Worm (Caenorhabditis elegans) whole organism, L4 larva: ENCODE data around the gene F54D8.6.

ENCODE experiments used
- D1046.2 ChIP-seq: fragments of 200-800 bp; sonication (Bioruptor generic); IDR thresholded peaks from 2 replicates; pipeline ENCODE4 v1.3.6; 2022; ENCODE audit warnings: missing genetic modification characterization, missing compliant biosample characterization
- R02D3.7 ChIP-seq: fragments of 150-350 bp; sonication (generic microtip); optimal IDR thresholded peaks from 3 replicates; lab custom pipeline; 2014; ENCODE audit warnings: missing biosample characterization, missing genetic modification characterization
- Y105C5A.15 ChIP-seq: fragments of 200-800 bp; sonication (Bioruptor generic); IDR thresholded peaks from 2 replicates; pipeline ENCODE4 v1.3.6; 2022; ENCODE audit warnings: missing genetic modification characterization, missing compliant biosample characterization
- Y75B8A.6 ChIP-seq: fragments of 200-800 bp; sonication (Bioruptor generic); IDR thresholded peaks from 2 replicates; pipeline ENCODE4 v1.3.6; 2022; ENCODE audit warnings: missing genetic modification reagents, missing genetic modification characterization, missing compliant biosample characterization
- ZK337.2 ChIP-seq: fragments of 200-800 bp; sonication (Bioruptor generic); IDR thresholded peaks from 2 replicates; pipeline ENCODE4 v1.3.6; 2022; ENCODE audit warnings: missing genetic modification reagents, missing genetic modification characterization, missing compliant biosample characterization
- ama-1 ChIP-seq: fragments of 150-350 bp; optimal IDR thresholded peaks from 2 replicates; lab custom pipeline; 2014; ENCODE audit warnings: inconsistent platforms, mixed read lengths
- attf-4 ChIP-seq: sonication (generic microtip); optimal IDR thresholded peaks from 3 replicates; lab custom pipeline; 2017; ENCODE audit warnings: missing biosample characterization, missing genetic modification characterization
- ceh-20 ChIP-seq: fragments of 200-800 bp; sonication (Bioruptor generic); IDR thresholded peaks from 2 replicates; pipeline ENCODE4 v1.3.6; 2022; ENCODE audit warnings: missing genetic modification reagents, missing genetic modification characterization, missing compliant biosample characterization
- ceh-28 ChIP-seq: fragments of 150-350 bp; optimal IDR thresholded peaks from 2 replicates; lab custom pipeline; 2014; ENCODE audit warnings: missing biosample characterization, missing genetic modification reagents, missing genetic modification characterization
- ceh-32 ChIP-seq: sonication (generic microtip); optimal IDR thresholded peaks from 2 replicates; lab custom pipeline; 2016; ENCODE audit warnings: mild to moderate bottlenecking, missing genetic modification characterization, missing compliant biosample characterization; ENCODE audit not compliant: poor library complexity
- ceh-44 ChIP-seq: fragments of 200-800 bp; sonication (Bioruptor generic); IDR thresholded peaks from 2 replicates; pipeline ENCODE4 v1.3.6; 2022; ENCODE audit warnings: missing genetic modification reagents, missing genetic modification characterization, missing compliant biosample characterization
- ces-1 ChIP-seq: fragments of 150-350 bp; sonication (generic microtip); optimal IDR thresholded peaks from 4 replicates; lab custom pipeline; 2014; ENCODE audit warnings: missing biosample characterization, missing genetic modification reagents, missing genetic modification characterization
- daf-16 ChIP-seq, 3 experiments: sonication (generic microtip); optimal IDR thresholded peaks; 2 replicates each; lab custom pipeline; 2016 to 2017; ENCODE audit warnings: missing genetic modification characterization in 3 of 3, missing genetic modification reagents in 3 of 3, mild to moderate bottlenecking in 2 of 3, missing compliant biosample characterization in 2 of 3, missing biosample characterization in 1 of 3, moderate library complexity in 1 of 3
- daf-8 ChIP-seq: fragments of 200-800 bp; sonication (Bioruptor generic); IDR thresholded peaks from 2 replicates; pipeline ENCODE4 v1.3.6; 2022; ENCODE audit warnings: missing genetic modification characterization, missing compliant biosample characterization
- dmd-6 ChIP-seq: fragments of 200-800 bp; sonication (Bioruptor generic); IDR thresholded peaks from 2 replicates; pipeline ENCODE4 v1.3.6; 2022; ENCODE audit warnings: missing genetic modification reagents, missing genetic modification characterization, missing compliant biosample characterization
- dve-1 ChIP-seq: sonication (generic microtip); optimal IDR thresholded peaks from 2 replicates; lab custom pipeline; 2017; ENCODE audit warnings: antibody characterized with exemption, mild to moderate bottlenecking, missing genetic modification characterization, missing compliant biosample characterization; ENCODE audit not compliant: insufficient read depth
- fkh-10 ChIP-seq: fragments of 150-350 bp; optimal IDR thresholded peaks from 2 replicates; lab custom pipeline; 2014; ENCODE audit warnings: missing biosample characterization, missing genetic modification reagents, missing genetic modification characterization
- hlh-11 ChIP-seq: fragments of 200-800 bp; sonication (Bioruptor generic); optimal IDR thresholded peaks from 2 replicates; lab custom pipeline; 2018; ENCODE audit warnings: mild to moderate bottlenecking, missing genetic modification characterization, missing compliant biosample characterization
- hlh-30 ChIP-seq: sonication (generic microtip); optimal IDR thresholded peaks from 2 replicates; lab custom pipeline; 2017; ENCODE audit warnings: antibody characterized with exemption, mild to moderate bottlenecking, missing genetic modification characterization, missing compliant biosample characterization; ENCODE audit not compliant: insufficient read depth
- jun-1 ChIP-seq: fragments of 150-350 bp; optimal IDR thresholded peaks from 2 replicates; lab custom pipeline; 2014; ENCODE audit warnings: missing biosample characterization, missing genetic modification reagents, missing genetic modification characterization
- lin-1 ChIP-seq: fragments of 200-800 bp; sonication (Bioruptor generic); IDR thresholded peaks from 2 replicates; pipeline ENCODE4 v1.3.6; 2022; ENCODE audit warnings: missing genetic modification reagents, missing genetic modification characterization, missing compliant biosample characterization
- lin-15B ChIP-seq: fragments of 150-350 bp; sonication (generic microtip); optimal IDR thresholded peaks from 3 replicates; lab custom pipeline; 2014; ENCODE audit warnings: missing biosample characterization, missing genetic modification characterization
- mdt-29 ChIP-seq: fragments of 200-800 bp; sonication (Bioruptor generic); IDR thresholded peaks from 2 replicates; pipeline ENCODE4 v1.3.6; 2022; ENCODE audit warnings: missing genetic modification reagents, missing genetic modification characterization, missing compliant biosample characterization
- mep-1 ChIP-seq: fragments of 150-350 bp; sonication (generic microtip); optimal IDR thresholded peaks from 3 replicates; lab custom pipeline; 2014; ENCODE audit warnings: missing biosample characterization, missing genetic modification characterization
- mes-2 ChIP-seq: sonication (generic microtip); optimal IDR thresholded peaks from 2 replicates; lab custom pipeline; 2016; ENCODE audit warnings: missing genotype, mild to moderate bottlenecking, missing genetic modification characterization, missing compliant biosample characterization; ENCODE audit not compliant: poor library complexity, severe bottlenecking
- mxl-2 ChIP-seq: fragments of 200-800 bp; sonication (Bioruptor generic); conservative IDR thresholded peaks from 2 replicates; pipeline ENCODE4 v1.3.6; 2022; ENCODE audit warnings: missing genetic modification reagents, missing genetic modification characterization, missing compliant biosample characterization
- nhr-10 ChIP-seq: fragments of 150-350 bp; optimal IDR thresholded peaks from 2 replicates; lab custom pipeline; 2014; ENCODE audit warnings: missing biosample characterization, missing genetic modification characterization
- nhr-111 ChIP-seq: fragments of 200-800 bp; sonication (Bioruptor generic); optimal IDR thresholded peaks from 2 replicates; lab custom pipeline; 2018; ENCODE audit warnings: mild to moderate bottlenecking, missing genetic modification characterization, missing compliant biosample characterization
- nhr-28 ChIP-seq: fragments of 150-350 bp; optimal IDR thresholded peaks from 2 replicates; lab custom pipeline; 2014; ENCODE audit warnings: missing biosample characterization, missing genetic modification characterization
- nhr-41 ChIP-seq: fragments of 200-800 bp; sonication (Bioruptor generic); IDR thresholded peaks from 2 replicates; pipeline ENCODE4 v1.3.6; 2022; ENCODE audit warnings: missing genetic modification reagents, missing genetic modification characterization, missing compliant biosample characterization
- nhr-77 ChIP-seq: fragments of 150-350 bp; optimal IDR thresholded peaks from 2 replicates; lab custom pipeline; 2014; ENCODE audit warnings: missing biosample characterization, missing genetic modification characterization
- php-3 ChIP-seq: fragments of 200-800 bp; sonication (Bioruptor generic); IDR thresholded peaks from 2 replicates; pipeline ENCODE4 v1.3.6; 2022; ENCODE audit warnings: missing genetic modification reagents, missing genetic modification characterization, missing compliant biosample characterization
- pqm-1 ChIP-seq: sonication (generic microtip); optimal IDR thresholded peaks from 2 replicates; lab custom pipeline; 2017; ENCODE audit warnings: missing biosample characterization, missing genetic modification characterization
- rbr-2 ChIP-seq: sonication (generic microtip); optimal IDR thresholded peaks from 2 replicates; lab custom pipeline; 2016; ENCODE audit warnings: missing genotype, missing genetic modification characterization, missing compliant biosample characterization
- sdz-12 ChIP-seq: fragments of 200-800 bp; sonication (Bioruptor generic); optimal IDR thresholded peaks from 2 replicates; lab custom pipeline; 2018; ENCODE audit warnings: mild to moderate bottlenecking, missing genetic modification characterization, missing compliant biosample characterization
- spr-1 ChIP-seq: sonication (generic microtip); optimal IDR thresholded peaks from 2 replicates; lab custom pipeline; 2016; ENCODE audit warnings: mild to moderate bottlenecking, missing genetic modification characterization, missing compliant biosample characterization
- spr-3 ChIP-seq: fragments of 200-800 bp; sonication (Bioruptor generic); optimal IDR thresholded peaks from 2 replicates; lab custom pipeline; 2018; ENCODE audit warnings: mild to moderate bottlenecking, missing genetic modification characterization, missing compliant biosample characterization
- tra-1 ChIP-seq: fragments of 200-800 bp; sonication (Bioruptor generic); IDR thresholded peaks from 2 replicates; pipeline ENCODE4 v1.3.6; 2022; ENCODE audit warnings: missing genetic modification reagents, missing genetic modification characterization, missing compliant biosample characterization
- unc-130 ChIP-seq: sonication (generic microtip); optimal IDR thresholded peaks from 2 replicates; lab custom pipeline; 2016; ENCODE audit warnings: missing genetic modification reagents, missing genetic modification characterization, missing compliant biosample characterization
- unc-39 ChIP-seq: sonication (generic microtip); optimal IDR thresholded peaks from 2 replicates; lab custom pipeline; 2017; ENCODE audit warnings: missing biosample characterization, missing genetic modification characterization
- unc-62 ChIP-seq, 3 experiments: fragments of 150-350 bp in 1 of 3; sonication (generic microtip); optimal IDR thresholded peaks in 2 of 3; peaks in 1 of 3; 1 replicate in 1 of 3; 2 replicates in 2 of 3; lab custom pipeline; 2014 to 2017; ENCODE audit warnings: missing biosample characterization in 3 of 3, missing genetic modification characterization in 3 of 3, missing genetic modification reagents in 3 of 3, missing genotype in 1 of 3
- zfp-3 ChIP-seq: fragments of 200-800 bp; sonication (Bioruptor generic); conservative IDR thresholded peaks from 2 replicates; pipeline ENCODE4 v1.3.6; 2022; ENCODE audit warnings: missing genetic modification reagents, missing genetic modification characterization, missing compliant biosample characterization
- zip-11 ChIP-seq: fragments of 200-800 bp; sonication (Bioruptor generic); IDR thresholded peaks from 2 replicates; pipeline ENCODE4 v1.3.6; 2022; ENCODE audit warnings: missing genetic modification characterization, missing compliant biosample characterization
- ztf-7 ChIP-seq: fragments of 150-350 bp; optimal IDR thresholded peaks from 2 replicates; lab custom pipeline; 2014; ENCODE audit warnings: missing biosample characterization, missing genetic modification characterization

Gene F54D8.6

DNA sequence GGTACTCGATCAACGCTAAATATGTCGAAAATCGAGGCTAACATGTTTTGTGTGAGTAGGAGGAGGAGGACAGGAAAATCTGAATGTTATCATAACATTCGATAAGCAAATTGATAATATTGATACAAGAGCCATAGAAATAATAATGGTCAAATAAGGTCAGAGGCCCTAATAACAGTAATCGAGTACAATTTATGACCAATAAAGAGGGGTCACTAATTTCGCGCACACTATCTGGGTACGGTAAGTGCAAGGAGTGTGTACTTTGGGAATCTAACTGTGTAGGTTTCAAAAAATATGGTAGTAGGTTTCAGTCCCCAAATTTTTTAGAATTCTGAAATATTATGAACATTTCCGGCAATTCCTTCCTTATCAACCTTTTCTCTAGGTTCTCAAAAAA is 40.7 kb downstream of the F54D8.6 start:
- TF ChIP-seq unc-62 (GFP tag; optimal IDR thresholded peaks at IDR 0.05 in 1 of 2; lab: Kevin White, UChicago) (peak in 1 of 2 experiments; percentile 58), unc-62 (tag; optimal IDR thresholded peaks at IDR 0.05; lab: Kevin White, UChicago) (no peak), mes-2 (tag; lab: Kevin White, UChicago) (no peak)
- TF ChIP-seq, all 104 proteins: peak for 1

DNA sequence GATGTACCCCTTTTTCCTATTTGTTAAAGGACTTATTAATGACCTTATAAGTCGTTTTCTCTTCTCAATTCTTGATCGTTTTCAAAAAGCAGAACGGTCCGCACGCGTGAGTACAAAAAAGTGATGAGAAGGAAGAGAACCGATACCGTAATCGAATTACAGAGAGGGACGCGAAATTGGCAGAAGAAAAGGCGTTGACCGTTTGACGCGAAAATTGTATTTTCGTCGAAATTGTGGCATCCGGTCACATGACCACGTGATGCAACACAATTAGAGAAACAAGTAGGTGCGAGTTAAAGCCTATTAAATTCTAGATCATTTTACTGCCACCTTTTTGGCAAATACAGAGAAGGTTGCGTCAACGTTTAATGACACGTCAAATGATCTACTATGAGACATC is 41.4 kb downstream of the F54D8.6 start:
- no peak for TF ChIP-seq zip-11
- no peak for TF ChIP-seq ztf-7 (tag; lab: Kevin White, UChicago)
- no peak for TF ChIP-seq ceh-20
- no peak for TF ChIP-seq jun-1 (tag; lab: Kevin White, UChicago)

DNA sequence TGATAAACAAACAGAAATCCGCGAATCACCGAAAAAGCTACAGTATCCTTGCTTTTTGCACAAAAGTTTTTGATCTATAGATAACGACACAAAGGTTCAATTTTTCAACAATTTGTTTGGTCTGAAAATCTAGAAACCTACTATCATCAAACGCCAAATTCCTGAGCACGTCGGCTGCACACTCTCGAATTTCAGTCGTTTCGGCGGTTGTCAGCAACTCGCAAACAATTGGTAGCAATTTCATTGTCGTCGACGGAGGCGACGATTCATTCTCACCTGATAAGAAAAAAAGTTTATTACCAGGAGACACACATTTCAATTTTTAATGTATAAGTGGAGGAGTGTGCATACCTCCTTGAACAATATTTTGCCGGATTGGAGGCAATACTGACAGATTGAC is 43.1 kb downstream of the F54D8.6 start:
- TF ChIP-seq nhr-77 (tag; lab: Kevin White, UChicago) (no peak), ces-1 (no peak), ceh-32 (tag; lab: Kevin White, UChicago) (no peak), Y75B8A.6 (GFP tag; lab: Robert Waterston, UW) (no peak), attf-4 (tag; lab: Kevin White, UChicago) (no peak), php-3 (0 out of 2 replicates have a peak, but pooled peaks have one; percentile 48), lin-15B (tag; lab: Kevin White, UChicago) (no peak), dmd-6 (GFP tag; lab: Robert Waterston, UW) (peak; percentile 51; the same call in 1 of the 2 replicates), daf-16 (GFP tag; optimal IDR thresholded peaks at IDR 0.05; lab: Kevin White, UChicago) (no peak), daf-16 (tag; optimal IDR thresholded peaks at IDR 0.05; lab: Kevin White, UChicago) (peak; percentile 52), hlh-30 (tag; lab: Kevin White, UChicago) (no peak), hlh-11 (tag; lab: Kevin White, UChicago) (peak; percentile 52), unc-130 (GFP tag; lab: Kevin White, UChicago) (no peak), spr-3 (no peak), nhr-111 (GFP tag; lab: Kevin White, UChicago) (no peak), mdt-29 (GFP tag; lab: Robert Waterston, UW) (no peak), pqm-1 (tag; lab: Kevin White, UChicago) (peak; percentile 42), D1046.2 (no peak), zfp-3 (GFP tag; lab: Robert Waterston, UW) (no peak), mep-1 (tag; lab: Kevin White, UChicago) (no peak), Y105C5A.15 (GFP tag; lab: Robert Waterston, UW) (no peak), dve-1 (tag; lab: Kevin White, UChicago) (peak; percentile 22), sdz-12 (GFP tag; lab: Kevin White, UChicago) (no peak), R02D3.7 (tag; lab: Kevin White, UChicago) (no peak), mxl-2 (GFP tag; lab: Robert Waterston, UW) (no peak), rbr-2 (tag; lab: Kevin White, UChicago) (no peak), tra-1 (GFP tag; lab: Robert Waterston, UW) (0 out of 2 replicates have a peak, but pooled peaks have one; percentile 52), nhr-41 (GFP tag; lab: Robert Waterston, UW) (no peak), lin-1 (GFP tag; lab: Robert Waterston, UW) (no peak), fkh-10 (GFP tag; lab: Kevin White, UChicago) (no peak), ama-1 (lab: Kevin White, UChicago) (no peak), unc-39 (no peak), daf-8 (no peak), ceh-28 (tag; lab: Kevin White, UChicago) (no peak), nhr-28 (tag; lab: Kevin White, UChicago) (peak; percentile 17), nhr-10 (tag; lab: Kevin White, UChicago) (no peak), ceh-44 (GFP tag; lab: Robert Waterston, UW) (no peak), ZK337.2 (GFP tag; lab: Robert Waterston, UW) (no peak), spr-1 (no peak)
